Fruit fly (Drosophila melanogaster): ENCODE results near the gene tin.

Gene tin

dm6 chr3R:21376859-21377607 lies 1.7 kb upstream of the tin start (continued):
- no peak for TF ChIP-seq CG8944 (GFP tag; optimal IDR thresholded peaks at IDR 0.05)
- peak; percentile 93 for TF ChIP-seq BEAF-32 (GFP tag; optimal IDR thresholded peaks at IDR 0.05)
- no peak for TF ChIP-seq Rx (GFP tag; IDR thresholded peaks at IDR 0.05)
- TF ChIP-seq CG32767 (GFP tag; IDR thresholded peaks at IDR 0.05), result 0 out of 2 replicates have a peak, but pooled peaks have one; percentile 54
- TF ChIP-seq Lpt (GFP tag; optimal IDR thresholded peaks at IDR 0.05), result no peak
- no peak for TF ChIP-seq gem (tag; optimal IDR thresholded peaks at IDR 0.05)
- TF ChIP-seq pfk (GFP tag; optimal IDR thresholded peaks at IDR 0.05), result no peak
- TF ChIP-seq phol (tag; optimal IDR thresholded peaks at IDR 0.05), result peak; percentile 85
- no peak for TF ChIP-seq HLH54F (GFP tag; optimal IDR thresholded peaks at IDR 0.05)

- TF ChIP-seq ken (GFP tag; IDR thresholded peaks at IDR 0.05) (0 out of 3 replicates have a peak, but pooled peaks have one; percentile 13), Lpt (GFP tag; optimal IDR thresholded peaks at IDR 0.05) (no peak), prd (optimal IDR thresholded peaks at IDR 0.05) (no peak), prd (GFP tag; IDR thresholded peaks at IDR 0.05) (peak; percentile 6; the same call in 1 of the 3 replicates), org-1 (GFP tag; optimal IDR thresholded peaks at IDR 0.05) (no peak), twi (tag; optimal IDR thresholded peaks at IDR 0.05) (peak; percentile 97)
Observed at dm6 chr3R:21379927-21380326, 1.1 kb downstream of the tin start.

dm6 chr3R:21386132-21386531 lies 7.4 kb downstream of the tin start:
- TF ChIP-seq Hmx (GFP tag; optimal IDR thresholded peaks at IDR 0.05), result no peak
- TF ChIP-seq Dfd (GFP tag; optimal IDR thresholded peaks at IDR 0.05), result no peak
- no peak for TF ChIP-seq CG5180 (GFP tag; optimal IDR thresholded peaks at IDR 0.05)
- TF ChIP-seq CG16815 (GFP tag; optimal IDR thresholded peaks at IDR 0.05), result no peak
- no peak for TF ChIP-seq crc (GFP tag; optimal IDR thresholded peaks at IDR 0.05)
- no peak for TF ChIP-seq CG18599 (GFP tag; optimal IDR thresholded peaks at IDR 0.05)
- TF ChIP-seq CG10366 (GFP tag; IDR thresholded peaks at IDR 0.05), result no peak
- TF ChIP-seq btn (GFP tag; optimal IDR thresholded peaks at IDR 0.05), result no peak
- TF ChIP-seq gfzf (GFP tag; optimal IDR thresholded peaks at IDR 0.05), result peak; percentile 66
- TF ChIP-seq dimm (GFP tag; IDR thresholded peaks at IDR 0.05), result no peak
- no peak for TF ChIP-seq CG8359 (GFP tag; optimal IDR thresholded peaks at IDR 0.05; ENCODE audit: borderline replicate concordance)
- no peak for TF ChIP-seq ranshi (GFP tag; IDR thresholded peaks at IDR 0.05)
- TF ChIP-seq Nf-YC (tag; optimal IDR thresholded peaks at IDR 0.05), result peak; percentile 63
- TF ChIP-seq CG4360 (GFP tag; IDR thresholded peaks at IDR 0.05), result no peak
- TF ChIP-seq CG42726 (GFP tag; IDR thresholded peaks at IDR 0.05; ENCODE audit: partially characterized antibody), result peak; percentile 49; the same call in 1 of the 2 replicates
- no peak for TF ChIP-seq CG34224 (GFP tag; IDR thresholded peaks at IDR 0.05; ENCODE audit: partially characterized antibody)
- TF ChIP-seq CG6765 (GFP tag; optimal IDR thresholded peaks at IDR 0.05), result no peak
- no peak for TF ChIP-seq cad (GFP tag; optimal IDR thresholded peaks at IDR 0.05)
- no peak for TF ChIP-seq dmrt11E (tag; optimal IDR thresholded peaks at IDR 0.05)
- TF ChIP-seq gro (GFP tag; optimal IDR thresholded peaks at IDR 0.05), result no peak
- TF ChIP-seq E2f2 (GFP tag; IDR thresholded peaks at IDR 0.05), result peak; percentile 69
- no peak for TF ChIP-seq MESR4 (GFP tag; optimal IDR thresholded peaks at IDR 0.05)
- TF ChIP-seq pzg (GFP tag; optimal IDR thresholded peaks at IDR 0.05), result peak; percentile 26
- TF ChIP-seq CG10565 (GFP tag; optimal IDR thresholded peaks at IDR 0.05), result no peak
- TF ChIP-seq odd (GFP tag; optimal IDR thresholded peaks at IDR 0.05), result no peak
- TF ChIP-seq MBD-R2 (GFP tag; IDR thresholded peaks at IDR 0.05), result peak; percentile 35
- TF ChIP-seq CG7745 (tag; optimal IDR thresholded peaks at IDR 0.05), result no peak
- peak; percentile 79 for TF ChIP-seq zf30C (GFP tag; optimal IDR thresholded peaks at IDR 0.05)
- TF ChIP-seq CG33213 (GFP tag; optimal IDR thresholded peaks at IDR 0.05), result peak; percentile 64
- TF ChIP-seq amos (GFP tag; IDR thresholded peaks at IDR 0.05; ENCODE audit: partially characterized antibody), result peak; percentile 64
- TF ChIP-seq disco-r (GFP tag; optimal IDR thresholded peaks at IDR 0.05), result no peak
- TF ChIP-seq CG1603 (tag; optimal IDR thresholded peaks at IDR 0.05), result peak; percentile 22
- 0 out of 2 replicates have a peak, but pooled peaks have one; percentile 32 for TF ChIP-seq Dref (GFP tag; IDR thresholded peaks at IDR 0.05)

All from whole organism, embryonic.